Worm (Caenorhabditis elegans) whole organism, young adult: ENCODE data around the gene F28A10.4.

Experiments
- B0019.2 ChIP-seq: fragments of 200-800 bp; sonication (Bioruptor generic); conservative IDR thresholded peaks from 2 replicates; pipeline ENCODE4 v1.3.6; 2022; ENCODE audit warnings: missing genetic modification reagents, missing genetic modification characterization, missing compliant biosample characterization
- B0035.1 ChIP-seq: sonication (generic microtip); optimal IDR thresholded peaks from 2 replicates; lab custom pipeline; 2016; ENCODE audit warnings: missing genetic modification characterization, mild to moderate bottlenecking, missing compliant biosample characterization, missing genotype, missing genetic modification reagents
- B0261.1 ChIP-seq: sonication (generic microtip); optimal IDR thresholded peaks from 2 replicates; lab custom pipeline; 2016; ENCODE audit warnings: mild to moderate bottlenecking, missing genetic modification characterization, moderate library complexity, missing compliant biosample characterization
- B0336.3 ChIP-seq: fragments of 200-800 bp; sonication (Bioruptor generic); IDR thresholded peaks from 2 replicates; pipeline ENCODE4 v1.3.6; 2022; ENCODE audit warnings: missing genetic modification characterization, missing compliant biosample characterization
- C17E4.6 ChIP-seq: fragments of 200-800 bp; sonication (Bioruptor generic); IDR thresholded peaks from 2 replicates; pipeline ENCODE4 v1.3.6; 2022; ENCODE audit warnings: missing genetic modification reagents, missing genetic modification characterization, missing compliant biosample characterization
- F22D6.2 ChIP-seq: sonication (generic microtip); optimal IDR thresholded peaks from 2 replicates; lab custom pipeline; 2016; ENCODE audit warnings: mild to moderate bottlenecking, missing genetic modification characterization, missing compliant biosample characterization
- F23B12.7 ChIP-seq: sonication (generic microtip); optimal IDR thresholded peaks from 2 replicates; lab custom pipeline; 2017; ENCODE audit warnings: missing genetic modification characterization, mild to moderate bottlenecking, missing compliant biosample characterization, antibody characterized with exemption, moderate library complexity; ENCODE audit not compliant: insufficient read depth
- F49E8.2 ChIP-seq: sonication (generic microtip); optimal IDR thresholded peaks from 3 replicates; lab custom pipeline; 2017; ENCODE audit warnings: missing genetic modification characterization, mild to moderate bottlenecking, missing compliant biosample characterization, antibody characterized with exemption, moderate library complexity; ENCODE audit not compliant: insufficient read depth
- F57C9.4 ChIP-seq: sonication (generic microtip); optimal IDR thresholded peaks from 2 replicates; lab custom pipeline; 2017; ENCODE audit warnings: mild to moderate bottlenecking, missing genetic modification characterization, missing compliant biosample characterization
- T07F8.4 ChIP-seq: sonication (generic microtip); optimal IDR thresholded peaks from 2 replicates; lab custom pipeline; 2016; ENCODE audit warnings: mild to moderate bottlenecking, missing genetic modification characterization, moderate library complexity, missing compliant biosample characterization
- Y67H2A.10 ChIP-seq: fragments of 200-800 bp; sonication (Bioruptor generic); conservative IDR thresholded peaks from 2 replicates; pipeline ENCODE4 v1.3.6; 2022; ENCODE audit warnings: missing genetic modification reagents, missing genetic modification characterization, missing compliant biosample characterization
- Y79H2A.3 ChIP-seq: fragments of 200-800 bp; sonication (Bioruptor generic); conservative IDR thresholded peaks from 2 replicates; pipeline ENCODE4 v1.3.6; 2022; ENCODE audit warnings: missing genetic modification reagents, missing genetic modification characterization, missing compliant biosample characterization
- Y95B8A.8 ChIP-seq: fragments of 200-800 bp; sonication (Bioruptor generic); IDR thresholded peaks from 2 replicates; pipeline ENCODE4 v1.3.6; 2022; ENCODE audit warnings: missing genetic modification reagents, missing genetic modification characterization, missing compliant biosample characterization
- akir-1 ChIP-seq: fragments of 200-800 bp; sonication (Bioruptor generic); optimal IDR thresholded peaks from 2 replicates; lab custom pipeline; 2018; ENCODE audit warnings: mild to moderate bottlenecking, missing genetic modification characterization, moderate library complexity, missing compliant biosample characterization
- ama-1 ChIP-seq, 3 experiments: fragments of 150-350 bp in 1 of 3; sonication (generic microtip) in 2 of 3; optimal IDR thresholded peaks; 2 replicates each; lab custom pipeline; 2014 to 2018; ENCODE audit warnings: missing biosample characterization in 2 of 3, missing genetic modification characterization in 2 of 3, missing genetic modification reagents in 2 of 3
- aptf-3 ChIP-seq: fragments of 200-800 bp; sonication (Bioruptor generic); IDR thresholded peaks from 2 replicates; pipeline ENCODE4 v1.3.6; 2022; ENCODE audit warnings: missing genetic modification characterization, missing compliant biosample characterization
- attf-6 ChIP-seq: fragments of 200-800 bp; sonication (Bioruptor generic); IDR thresholded peaks from 2 replicates; pipeline ENCODE4 v1.3.6; 2022; ENCODE audit warnings: missing genetic modification reagents, missing genetic modification characterization, missing compliant biosample characterization
- bed-1 ChIP-seq: fragments of 200-800 bp; sonication (Bioruptor generic); IDR thresholded peaks from 2 replicates; pipeline ENCODE4 v1.3.6; 2022; ENCODE audit warnings: missing genetic modification reagents, missing genetic modification characterization, missing compliant biosample characterization
- ceh-27 ChIP-seq: fragments of 200-800 bp; sonication (Bioruptor generic); optimal IDR thresholded peaks from 2 replicates; lab custom pipeline; 2018; ENCODE audit warnings: mild to moderate bottlenecking, missing genetic modification characterization, moderate library complexity, missing compliant biosample characterization
- ceh-58 ChIP-seq: fragments of 200-800 bp; sonication (Bioruptor generic); IDR thresholded peaks from 2 replicates; pipeline ENCODE4 v1.3.6; 2022; ENCODE audit warnings: missing genetic modification characterization, missing compliant biosample characterization
- ceh-79 ChIP-seq: sonication (generic microtip); optimal IDR thresholded peaks from 2 replicates; lab custom pipeline; 2017; ENCODE audit warnings: mild to moderate bottlenecking, missing genetic modification characterization, missing compliant biosample characterization
- ceh-91 ChIP-seq: fragments of 200-800 bp; sonication (Bioruptor generic); IDR thresholded peaks from 2 replicates; pipeline ENCODE4 v1.3.6; 2022; ENCODE audit warnings: missing genetic modification reagents, missing genetic modification characterization, missing compliant biosample characterization
- dox-1 ChIP-seq: fragments of 200-800 bp; sonication (Bioruptor generic); IDR thresholded peaks from 2 replicates; pipeline ENCODE4 v1.3.6; 2022; ENCODE audit warnings: missing genetic modification reagents, missing genetic modification characterization, missing compliant biosample characterization
- efl-1 ChIP-seq: fragments of 150-350 bp; optimal IDR thresholded peaks from 2 replicates; lab custom pipeline; 2014; ENCODE audit warnings: missing biosample characterization, missing genetic modification reagents, missing genetic modification characterization
- egrh-3 ChIP-seq: fragments of 200-800 bp; sonication (Bioruptor generic); IDR thresholded peaks from 2 replicates; pipeline ENCODE4 v1.3.6; 2022; ENCODE audit warnings: missing genetic modification reagents, missing genetic modification characterization, missing compliant biosample characterization
- fkh-3 ChIP-seq: sonication (generic microtip); optimal IDR thresholded peaks from 2 replicates; lab custom pipeline; 2016; ENCODE audit warnings: mild to moderate bottlenecking, missing genetic modification characterization, missing compliant biosample characterization
- hlh-12 ChIP-seq: sonication (generic microtip); optimal IDR thresholded peaks from 2 replicates; lab custom pipeline; 2016; ENCODE audit warnings: missing genetic modification characterization, missing compliant biosample characterization
- let-607 ChIP-seq, 2 experiments: fragments of 200-800 bp in 1 of 2; sonication (Bioruptor generic) in 1 of 2; sonication (generic microtip) in 1 of 2; optimal IDR thresholded peaks; 2 replicates each; lab custom pipeline; 2016 to 2018; ENCODE audit warnings: mild to moderate bottlenecking in 2 of 2, missing compliant biosample characterization in 2 of 2, missing genetic modification characterization in 2 of 2, moderate library complexity in 2 of 2, missing genotype in 1 of 2
- lin-54 ChIP-seq: fragments of 200-800 bp; sonication (Bioruptor generic); optimal IDR thresholded peaks from 2 replicates; lab custom pipeline; 2018; ENCODE audit warnings: mild to moderate bottlenecking, missing genetic modification characterization, missing compliant biosample characterization
- lir-1 ChIP-seq: fragments of 200-800 bp; sonication (Bioruptor generic); conservative IDR thresholded peaks from 2 replicates; pipeline ENCODE4 v1.3.6; 2022; ENCODE audit warnings: missing genetic modification reagents, missing genetic modification characterization, missing compliant biosample characterization
- lsl-1 ChIP-seq: fragments of 200-800 bp; sonication (Bioruptor generic); optimal IDR thresholded peaks from 2 replicates; lab custom pipeline; 2018; ENCODE audit warnings: mild to moderate bottlenecking, missing genetic modification characterization, moderate library complexity, missing compliant biosample characterization
- madf-3 ChIP-seq: fragments of 200-800 bp; sonication (Bioruptor generic); IDR thresholded peaks from 2 replicates; pipeline ENCODE4 v1.3.6; 2022; ENCODE audit warnings: missing genetic modification reagents, missing genetic modification characterization, missing compliant biosample characterization
- mcd-1 ChIP-seq: fragments of 200-800 bp; sonication (Bioruptor generic); IDR thresholded peaks from 2 replicates; pipeline ENCODE4 v1.3.6; 2022; ENCODE audit warnings: missing genetic modification reagents, missing genetic modification characterization, missing compliant biosample characterization
- mel-28 ChIP-seq: sonication (generic microtip); optimal IDR thresholded peaks from 2 replicates; lab custom pipeline; 2016; ENCODE audit warnings: borderline replicate concordance, mild to moderate bottlenecking, missing genetic modification characterization, missing compliant biosample characterization
- mes-4 ChIP-seq: sonication (generic microtip); optimal IDR thresholded peaks from 2 replicates; lab custom pipeline; 2016; ENCODE audit warnings: missing genotype, missing genetic modification characterization, missing compliant biosample characterization
- nfya-2 ChIP-seq: fragments of 200-800 bp; sonication (Bioruptor generic); IDR thresholded peaks from 2 replicates; pipeline ENCODE4 v1.3.6; 2022; ENCODE audit warnings: missing genetic modification reagents, missing genetic modification characterization, missing compliant biosample characterization
- nfyb-1 ChIP-seq: fragments of 200-800 bp; sonication (Bioruptor generic); IDR thresholded peaks from 2 replicates; pipeline ENCODE4 v1.3.6; 2022; ENCODE audit warnings: missing genetic modification reagents, missing genetic modification characterization, missing compliant biosample characterization
- nhr-179 ChIP-seq: sonication (generic microtip); optimal IDR thresholded peaks from 2 replicates; lab custom pipeline; 2016; ENCODE audit warnings: mild to moderate bottlenecking, missing genetic modification characterization, missing compliant biosample characterization
- repo-1 ChIP-seq: sonication (generic microtip); optimal IDR thresholded peaks from 2 replicates; lab custom pipeline; 2017; ENCODE audit warnings: mild to moderate bottlenecking, missing genetic modification characterization, missing compliant biosample characterization
- rpc-1 ChIP-seq, 2 experiments: fragments of 150-350 bp in 1 of 2; sonication (generic microtip) in 1 of 2; optimal IDR thresholded peaks; 2 replicates each; lab custom pipeline; 2014 to 2018; ENCODE audit warnings: missing biosample characterization in 1 of 2, missing genetic modification characterization in 1 of 2, missing genetic modification reagents in 1 of 2, missing genotype in 1 of 2
- sdz-38 ChIP-seq: sonication (generic microtip); optimal IDR thresholded peaks from 2 replicates; lab custom pipeline; 2016; ENCODE audit warnings: missing genotype, missing genetic modification characterization, missing compliant biosample characterization
- sea-2 ChIP-seq: fragments of 200-800 bp; sonication (Bioruptor generic); IDR thresholded peaks from 2 replicates; pipeline ENCODE4 v1.3.6; 2022; ENCODE audit warnings: missing genetic modification characterization, missing compliant biosample characterization
- tbp1 ChIP-seq: fragments of 200-800 bp; sonication (Bioruptor generic); optimal IDR thresholded peaks from 2 replicates; lab custom pipeline; 2018; ENCODE audit warnings: mild to moderate bottlenecking, missing genetic modification characterization, missing compliant biosample characterization
- tbx-9 ChIP-seq: sonication (generic microtip); optimal IDR thresholded peaks from 2 replicates; lab custom pipeline; 2016; ENCODE audit warnings: borderline replicate concordance, missing genetic modification characterization, inconsistent platforms, missing compliant biosample characterization
- unc-130 ChIP-seq: sonication (generic microtip); optimal IDR thresholded peaks from 2 replicates; lab custom pipeline; 2016; ENCODE audit warnings: missing genetic modification reagents, missing genetic modification characterization, missing compliant biosample characterization
- xnd-1 ChIP-seq: sonication (generic microtip); optimal IDR thresholded peaks from 2 replicates; lab custom pipeline; 2016; ENCODE audit warnings: missing genotype, missing genetic modification reagents, missing genetic modification characterization, missing compliant biosample characterization
- zim-3 ChIP-seq: sonication (generic microtip); optimal IDR thresholded peaks from 2 replicates; lab custom pipeline; 2017; ENCODE audit warnings: mild to moderate bottlenecking, missing genetic modification characterization, moderate library complexity, missing compliant biosample characterization
- ztf-25 ChIP-seq: fragments of 200-800 bp; sonication (Bioruptor generic); IDR thresholded peaks from 2 replicates; pipeline ENCODE4 v1.3.6; 2022; ENCODE audit warnings: missing genetic modification reagents, missing genetic modification characterization, missing compliant biosample characterization
- ztf-28 ChIP-seq: fragments of 200-800 bp; sonication (Bioruptor generic); IDR thresholded peaks from 2 replicates; pipeline ENCODE4 v1.3.6; 2022; ENCODE audit warnings: missing genetic modification reagents, missing genetic modification characterization, missing compliant biosample characterization

The F28A10.4 gene

DNA sequence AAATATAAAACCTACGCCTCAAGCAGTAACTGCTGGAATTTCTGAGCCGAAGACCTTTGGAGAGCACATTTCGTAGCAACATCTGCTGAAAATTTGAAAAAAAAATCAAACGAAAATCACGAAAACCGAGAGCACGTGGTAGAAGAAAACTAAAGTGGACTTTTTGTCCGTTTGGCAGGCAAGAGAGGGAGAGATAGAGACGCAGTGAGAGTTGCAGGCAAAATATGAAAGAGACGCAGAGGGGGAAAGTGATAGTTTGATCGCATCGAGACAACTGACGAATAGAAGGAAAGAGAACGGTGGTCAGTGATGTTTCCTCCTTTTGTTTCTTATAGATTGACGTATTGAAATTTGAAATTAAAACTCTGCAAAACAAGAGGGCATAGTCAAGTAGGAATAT is 4.4 kb downstream of the F28A10.4 start, which contains the start of the genes acdh-9 and F28A10.13 (continued):
- TF ChIP-seq ceh-79 (no peak), sdz-38 (tag; lab: Kevin White, UChicago) (no peak), mcd-1 (GFP tag; lab: Robert Waterston, UW) (peak; percentile 41; the same call in 1 of the 2 replicates), sea-2 (GFP tag; lab: Robert Waterston, UW) (no peak), mes-4 (tag; lab: Kevin White, UChicago) (no peak), B0019.2 (GFP tag; lab: Robert Waterston, UW) (no peak), F49E8.2 (tag; lab: Kevin White, UChicago) (no peak), zim-3 (tag; lab: Kevin White, UChicago) (no peak), akir-1 (GFP tag; lab: Kevin White, UChicago) (no peak), nfya-2 (GFP tag; lab: Robert Waterston, UW) (no peak), ztf-28 (no peak), ztf-25 (GFP tag; lab: Robert Waterston, UW) (no peak), nfyb-1 (GFP tag; lab: Robert Waterston, UW) (0 out of 2 replicates have a peak, but pooled peaks have one; percentile 52), repo-1 (tag; lab: Kevin White, UChicago) (no peak), B0336.3 (GFP tag; lab: Robert Waterston, UW) (peak; percentile 70), efl-1 (GFP tag; lab: Kevin White, UChicago) (no peak), xnd-1 (no peak), Y95B8A.8 (GFP tag; lab: Robert Waterston, UW) (no peak), let-607 (tag; optimal IDR thresholded peaks at IDR 0.05; lab: Kevin White, UChicago) (no peak), madf-3 (GFP tag; lab: Robert Waterston, UW) (no peak), B0261.1 (tag; lab: Kevin White, UChicago) (no peak), ceh-58 (no peak), nhr-179 (no peak), Y67H2A.10 (GFP tag; lab: Robert Waterston, UW) (no peak), aptf-3 (GFP tag; lab: Robert Waterston, UW) (no peak), B0035.1 (tag; lab: Kevin White, UChicago) (no peak), bed-1 (GFP tag; lab: Robert Waterston, UW) (no peak), hlh-12 (tag; lab: Kevin White, UChicago) (no peak), mel-28 (no peak), Y79H2A.3 (no peak), attf-6 (GFP tag; lab: Robert Waterston, UW) (no peak), F22D6.2 (tag; lab: Kevin White, UChicago) (peak; percentile 65), C17E4.6 (GFP tag; lab: Robert Waterston, UW) (no peak), T07F8.4 (tag; lab: Kevin White, UChicago) (no peak), tbp1 (GFP tag; lab: Kevin White, UChicago) (peak; percentile 35), tbx-9 (tag; lab: Kevin White, UChicago) (no peak), lir-1 (GFP tag; lab: Robert Waterston, UW) (no peak), unc-130 (GFP tag; lab: Kevin White, UChicago) (no peak), dox-1 (GFP tag; lab: Robert Waterston, UW) (no peak), ama-1 (optimal IDR thresholded peaks at IDR 0.05; lab: Kevin White, UChicago) (peak; percentile 41), ama-1 (GFP tag; optimal IDR thresholded peaks at IDR 0.05; lab: Kevin White, UChicago) (no peak), rpc-1 (optimal IDR thresholded peaks at IDR 0.05; lab: Kevin White, UChicago) (no peak), rpc-1 (tag; optimal IDR thresholded peaks at IDR 0.05; lab: Kevin White, UChicago) (no peak), lsl-1 (GFP tag; lab: Kevin White, UChicago) (no peak), ceh-91 (GFP tag; lab: Robert Waterston, UW) (no peak), F57C9.4 (tag; lab: Kevin White, UChicago) (no peak), F23B12.7 (no peak), fkh-3 (no peak), lin-54 (GFP tag; lab: Kevin White, UChicago) (peak; percentile 31), egrh-3 (GFP tag; lab: Robert Waterston, UW) (no peak), ceh-27 (GFP tag; lab: Kevin White, UChicago) (peak; percentile 25)
